Worm (Caenorhabditis elegans) whole organism, L3 larva: ENCODE data around the gene dnc-1.

Source experiments
- R02D3.7 ChIP-seq: fragments of 150-350 bp; optimal IDR thresholded peaks from 2 replicates; lab custom pipeline; 2014; ENCODE audit warnings: missing biosample characterization, missing genetic modification characterization
- ceh-16 ChIP-seq: sonication (generic microtip); optimal IDR thresholded peaks from 2 replicates; lab custom pipeline; 2017; ENCODE audit warnings: missing biosample characterization, missing genetic modification characterization
- ceh-82 ChIP-seq: fragments of 150-350 bp; optimal IDR thresholded peaks from 2 replicates; lab custom pipeline; 2014; ENCODE audit warnings: missing biosample characterization, missing genetic modification characterization
- daf-12 ChIP-seq: fragments of 150-350 bp; optimal IDR thresholded peaks from 2 replicates; lab custom pipeline; 2014; ENCODE audit warnings: missing biosample characterization, missing genetic modification reagents, missing genetic modification characterization
- egl-27 ChIP-seq: sonication (generic microtip); optimal IDR thresholded peaks from 4 replicates; lab custom pipeline; 2017; ENCODE audit warnings: missing biosample characterization, missing genetic modification reagents, missing genetic modification characterization
- elt-1 ChIP-seq: fragments of 150-350 bp; optimal IDR thresholded peaks from 2 replicates; lab custom pipeline; 2014; ENCODE audit warnings: missing biosample characterization, missing genetic modification characterization
- elt-2 ChIP-seq: sonication (generic microtip); optimal IDR thresholded peaks from 2 replicates; lab custom pipeline; 2016; ENCODE audit warnings: missing genetic modification reagents, mild to moderate bottlenecking, missing genetic modification characterization, missing compliant biosample characterization
- elt-3 ChIP-seq, 3 experiments: fragments of 150-350 bp in 1 of 3; sonication (generic microtip) in 2 of 3; optimal IDR thresholded peaks; 2 replicates in 2 of 3; 4 replicates in 1 of 3; lab custom pipeline; 2014 to 2017; ENCODE audit warnings: missing biosample characterization in 3 of 3, missing genetic modification characterization in 3 of 3
- eor-1 ChIP-seq, 2 experiments: fragments of 150-350 bp; optimal IDR thresholded peaks; 2 replicates each; lab custom pipeline; 2014 to 2018; ENCODE audit warnings: missing biosample characterization in 2 of 2, missing genetic modification characterization in 2 of 2
- fkh-10 ChIP-seq: sonication (generic microtip); optimal IDR thresholded peaks from 2 replicates; lab custom pipeline; 2017; ENCODE audit warnings: missing biosample characterization, missing genetic modification reagents, missing genetic modification characterization
- fkh-2 ChIP-seq: fragments of 150-350 bp; optimal IDR thresholded peaks from 2 replicates; lab custom pipeline; 2014; ENCODE audit warnings: missing biosample characterization, missing genetic modification reagents, missing genetic modification characterization
- fos-1 ChIP-seq: fragments of 150-350 bp; optimal IDR thresholded peaks from 2 replicates; lab custom pipeline; 2014; ENCODE audit warnings: missing biosample characterization, missing genetic modification characterization
- lin-15B ChIP-seq: fragments of 150-350 bp; optimal IDR thresholded peaks from 2 replicates; lab custom pipeline; 2014; ENCODE audit warnings: missing biosample characterization, missing genetic modification characterization
- lin-39 ChIP-seq: fragments of 150-350 bp; optimal IDR thresholded peaks from 2 replicates; lab custom pipeline; 2018; ENCODE audit warnings: missing biosample characterization, missing genetic modification reagents, missing genetic modification characterization
- lsy-12 ChIP-seq: sonication (generic microtip); optimal IDR thresholded peaks from 2 replicates; lab custom pipeline; 2016; ENCODE audit warnings: mild to moderate bottlenecking, missing genetic modification characterization, missing compliant biosample characterization
- mdl-1 ChIP-seq: fragments of 150-350 bp; optimal IDR thresholded peaks from 2 replicates; lab custom pipeline; 2014; ENCODE audit warnings: missing biosample characterization, missing genetic modification characterization
- mml-1 ChIP-seq: fragments of 150-350 bp; sonication (generic microtip); optimal IDR thresholded peaks from 3 replicates; lab custom pipeline; 2014; ENCODE audit warnings: missing biosample characterization, missing genetic modification characterization
- nfya-1 ChIP-seq: sonication (generic microtip); optimal IDR thresholded peaks from 2 replicates; lab custom pipeline; 2017; ENCODE audit warnings: missing genetic modification characterization, mild to moderate bottlenecking, missing compliant biosample characterization, antibody characterized with exemption, moderate library complexity; ENCODE audit not compliant: insufficient read depth
- nhr-12 ChIP-seq: fragments of 150-350 bp; optimal IDR thresholded peaks from 2 replicates; lab custom pipeline; 2014; ENCODE audit warnings: missing biosample characterization, missing genetic modification characterization
- nhr-23 ChIP-seq: fragments of 150-350 bp; optimal IDR thresholded peaks from 2 replicates; lab custom pipeline; 2014; ENCODE audit warnings: missing biosample characterization, missing genetic modification reagents, missing genetic modification characterization
- nhr-237 ChIP-seq: fragments of 150-350 bp; optimal IDR thresholded peaks from 2 replicates; lab custom pipeline; 2014; ENCODE audit warnings: missing biosample characterization, missing genetic modification characterization
- nhr-28 ChIP-seq: fragments of 150-350 bp; optimal IDR thresholded peaks from 2 replicates; lab custom pipeline; 2014; ENCODE audit warnings: missing biosample characterization, missing genetic modification characterization
- nhr-43 ChIP-seq: sonication (generic microtip); optimal IDR thresholded peaks from 2 replicates; lab custom pipeline; 2016; ENCODE audit warnings: mild to moderate bottlenecking, missing genetic modification characterization, missing compliant biosample characterization; ENCODE audit not compliant: poor library complexity, severe bottlenecking
- nhr-67 ChIP-seq: fragments of 150-350 bp; optimal IDR thresholded peaks from 2 replicates; lab custom pipeline; 2014; ENCODE audit warnings: missing biosample characterization, missing genetic modification characterization
- nhr-76 ChIP-seq: fragments of 150-350 bp; sonication (generic microtip); optimal IDR thresholded peaks from 5 replicates; lab custom pipeline; 2014; ENCODE audit warnings: missing biosample characterization, missing genetic modification characterization
- nhr-77 ChIP-seq: fragments of 150-350 bp; optimal IDR thresholded peaks from 2 replicates; lab custom pipeline; 2014; ENCODE audit warnings: missing biosample characterization, missing genetic modification characterization
- pha-4 ChIP-seq: fragments of 150-350 bp; optimal IDR thresholded peaks from 2 replicates; lab custom pipeline; 2014; ENCODE audit warnings: missing biosample characterization, missing genetic modification reagents, missing genetic modification characterization
- pqm-1 ChIP-seq: fragments of 150-350 bp; optimal IDR thresholded peaks from 2 replicates; lab custom pipeline; 2017; ENCODE audit warnings: missing biosample characterization, missing genetic modification characterization, inconsistent platforms
- skn-1 ChIP-seq: fragments of 150-350 bp; optimal IDR thresholded peaks from 2 replicates; lab custom pipeline; 2014; ENCODE audit warnings: missing biosample characterization, missing genetic modification characterization
- tbx-2 ChIP-seq: sonication (generic microtip); optimal IDR thresholded peaks from 2 replicates; lab custom pipeline; 2016; ENCODE audit warnings: mild to moderate bottlenecking, missing genetic modification characterization, missing compliant biosample characterization
- unc-62 ChIP-seq: fragments of 150-350 bp; sonication (generic microtip); optimal IDR thresholded peaks from 4 replicates; lab custom pipeline; 2014; ENCODE audit warnings: missing biosample characterization, missing genetic modification reagents, missing genetic modification characterization
- zag-1 ChIP-seq: fragments of 150-350 bp; optimal IDR thresholded peaks from 2 replicates; lab custom pipeline; 2014; ENCODE audit warnings: missing biosample characterization, missing genetic modification characterization
- ztf-11 ChIP-seq: fragments of 150-350 bp; optimal IDR thresholded peaks from 2 replicates; lab custom pipeline; 2014; ENCODE audit warnings: missing biosample characterization, missing genetic modification characterization

Gene dnc-1

ce11 chrIV:10880264-10880663 is 52.7 kb downstream of the dnc-1 start, which contains the start of gene fipr-15:
Gene fipr-15 (plus strand): TSS chrIV:10880564.
- TF ChIP-seq nhr-28 (tag; lab: Kevin White, UChicago): no peak
- TF ChIP-seq elt-1 (tag; lab: Kevin White, UChicago): no peak
- TF ChIP-seq nhr-77 (tag; lab: Kevin White, UChicago): no peak
- no peak for TF ChIP-seq zag-1 (tag; lab: Kevin White, UChicago)
- no peak for TF ChIP-seq unc-62 (GFP tag; lab: Kevin White, UChicago)
- no peak for TF ChIP-seq elt-2 (tag; lab: Kevin White, UChicago)
- no peak for TF ChIP-seq nfya-1 (tag; lab: Kevin White, UChicago)
- no peak for TF ChIP-seq R02D3.7 (tag; lab: Kevin White, UChicago)
- TF ChIP-seq nhr-43 (tag; lab: Kevin White, UChicago): no peak
- TF ChIP-seq pha-4 (tag; lab: Kevin White, UChicago): no peak
- no peak for TF ChIP-seq fkh-2 (tag; lab: Kevin White, UChicago)
- no peak for TF ChIP-seq daf-12
- no peak for TF ChIP-seq mdl-1 (tag; lab: Kevin White, UChicago)

DNA sequence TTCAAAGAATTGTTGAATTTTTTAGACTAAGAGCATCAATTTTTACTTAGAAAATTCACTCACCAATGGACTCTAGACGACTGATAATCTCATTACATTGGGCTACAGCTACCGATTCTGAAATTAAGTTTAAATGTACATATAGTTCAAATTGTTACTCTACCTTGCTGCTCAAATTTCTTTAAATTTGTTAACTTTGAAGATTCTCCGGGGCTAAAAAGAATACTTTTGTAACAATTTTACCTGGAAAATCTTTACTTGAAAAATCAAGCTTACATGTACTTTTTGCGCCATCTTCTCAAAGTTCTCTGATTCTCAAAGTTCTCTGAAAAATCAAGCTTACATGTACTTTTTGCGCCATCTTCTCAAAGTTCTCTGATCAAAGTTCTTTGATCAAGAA is 53.5 kb downstream of the dnc-1 start, which contains the start of gene sdz-13:
Gene sdz-13, minus strand, starts transcription at position 101 of the 400 bp plus-strand sequence.
- no peak for TF ChIP-seq tbx-2 (tag; lab: Kevin White, UChicago)
- no peak for TF ChIP-seq fos-1 (tag; lab: Kevin White, UChicago)
- no peak for TF ChIP-seq mdl-1 (tag; lab: Kevin White, UChicago)
- no peak for TF ChIP-seq nhr-12 (tag; lab: Kevin White, UChicago)
- TF ChIP-seq elt-3 (tag; optimal IDR thresholded peaks at IDR 0.05; lab: Kevin White, UChicago): no peak
- no peak for TF ChIP-seq nhr-77 (tag; lab: Kevin White, UChicago)
- TF ChIP-seq pqm-1 (tag; lab: Kevin White, UChicago): no peak
- TF ChIP-seq zag-1 (tag; lab: Kevin White, UChicago): no peak
- no peak for TF ChIP-seq ceh-16
- TF ChIP-seq unc-62 (GFP tag; lab: Kevin White, UChicago): no peak
- TF ChIP-seq mml-1 (tag; lab: Kevin White, UChicago): no peak
- TF ChIP-seq fkh-2 (tag; lab: Kevin White, UChicago): no peak
- TF ChIP-seq nhr-76 (tag; lab: Kevin White, UChicago): no peak
- TF ChIP-seq ztf-11 (tag; lab: Kevin White, UChicago): no peak
- TF ChIP-seq eor-1 (tag; optimal IDR thresholded peaks at IDR 0.05; lab: Kevin White, UChicago): no peak
- TF ChIP-seq ceh-82 (tag; lab: Kevin White, UChicago): no peak

DNA sequence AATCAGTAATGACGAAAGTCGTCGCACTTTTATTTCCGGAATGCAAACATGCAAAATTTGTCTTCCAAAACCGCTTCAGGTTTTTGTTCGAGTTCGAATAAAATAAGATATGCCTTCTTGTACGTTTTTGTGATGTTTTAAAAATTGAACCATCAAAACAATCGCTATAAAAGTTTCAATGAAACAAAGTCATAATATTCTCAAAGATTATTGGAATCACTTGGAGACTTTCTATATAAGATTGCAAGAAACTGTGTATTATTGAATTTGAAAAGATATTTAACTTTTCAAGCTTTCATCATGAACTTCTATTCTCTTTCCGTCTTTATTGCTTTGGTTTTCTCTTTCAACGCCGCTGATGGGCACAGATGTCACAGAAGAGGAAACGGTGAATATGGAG is 56.2 kb downstream of the dnc-1 start, which contains the start of gene fipr-14:
Gene fipr-14, plus strand, starts transcription at position 301 of the 400 bp plus-strand sequence.
- no peak for TF ChIP-seq nhr-43 (tag; lab: Kevin White, UChicago)
- TF ChIP-seq daf-12: no peak
- TF ChIP-seq ceh-16: no peak
- TF ChIP-seq lin-15B (tag; lab: Kevin White, UChicago): no peak
- no peak for TF ChIP-seq nfya-1 (tag; lab: Kevin White, UChicago)
- no peak for TF ChIP-seq zag-1 (tag; lab: Kevin White, UChicago)
- TF ChIP-seq elt-1 (tag; lab: Kevin White, UChicago): no peak
- no peak for TF ChIP-seq lin-39
- TF ChIP-seq elt-3 (tag; optimal IDR thresholded peaks at IDR 0.05; lab: Kevin White, UChicago): no peak
- no peak for TF ChIP-seq fkh-10
- no peak for TF ChIP-seq nhr-23 (tag; lab: Kevin White, UChicago)
- no peak for TF ChIP-seq fos-1 (tag; lab: Kevin White, UChicago)
- TF ChIP-seq nhr-12 (tag; lab: Kevin White, UChicago): no peak
- no peak for TF ChIP-seq nhr-67
- no peak for TF ChIP-seq lsy-12 (tag; lab: Kevin White, UChicago)
- no peak for TF ChIP-seq nhr-237 (tag; lab: Kevin White, UChicago)
- TF ChIP-seq pha-4 (tag; lab: Kevin White, UChicago): no peak
- no peak for TF ChIP-seq skn-1
- no peak for TF ChIP-seq nhr-28 (tag; lab: Kevin White, UChicago)
- TF ChIP-seq egl-27: no peak
